Fruit fly (Drosophila melanogaster): Measurements from ENCODE around the gene Rab40.

Gene Rab40

dm6 chrX:12454358-12454757, 8.6 kb downstream of the Rab40 start, which contains the start of gene CG15927:
TSS of gene CG15927 (plus strand) at chrX:12454729.
- no peak for TF ChIP-seq D1 (tag; optimal IDR thresholded peaks at IDR 0.05)
- TF ChIP-seq EcR (GFP tag; optimal IDR thresholded peaks at IDR 0.05): no peak
- TF ChIP-seq Pif1B (GFP tag; optimal IDR thresholded peaks at IDR 0.05): no peak
- peak; percentile 26 for TF ChIP-seq CG8301 (tag; optimal IDR thresholded peaks at IDR 0.05)
- no peak for TF ChIP-seq CG15710 (tag; optimal IDR thresholded peaks at IDR 0.05)
- TF ChIP-seq Snoo (tag; optimal IDR thresholded peaks at IDR 0.05): no peak
- peak; percentile 40 for TF ChIP-seq Pif1A (GFP tag; optimal IDR thresholded peaks at IDR 0.05)
- TF ChIP-seq CG12605 (GFP tag; IDR thresholded peaks at IDR 0.05): no peak
- peak; percentile 63 for TF ChIP-seq CG32121 (GFP tag; IDR thresholded peaks at IDR 0.05)
- TF ChIP-seq CG17806 (tag; optimal IDR thresholded peaks at IDR 0.05): no peak
- TF ChIP-seq fd96Ca (GFP tag; IDR thresholded peaks at IDR 0.05): no peak
- TF ChIP-seq CG14655 (GFP tag; optimal IDR thresholded peaks at IDR 0.05): no peak
- no peak for TF ChIP-seq CG13204 (GFP tag; optimal IDR thresholded peaks at IDR 0.05)
- TF ChIP-seq CG9948 (tag; optimal IDR thresholded peaks at IDR 0.05): no peak
- no peak for TF ChIP-seq rn (GFP tag; IDR thresholded peaks at IDR 0.05)
- no peak for TF ChIP-seq CG4496 (GFP tag; IDR thresholded peaks at IDR 0.05)
- TF ChIP-seq CG34367 (tag; optimal IDR thresholded peaks at IDR 0.05): no peak
- no peak for TF ChIP-seq CG8159 (tag; optimal IDR thresholded peaks at IDR 0.05)
- no peak for TF ChIP-seq gl (tag; optimal IDR thresholded peaks at IDR 0.05)
- no peak for TF ChIP-seq CG10348 (GFP tag; IDR thresholded peaks at IDR 0.05)
- TF ChIP-seq Ets98B (GFP tag; IDR thresholded peaks at IDR 0.05): no peak

dm6 chrX:12453704-12454103, 9.2 kb downstream of the Rab40 start:
- no peak for TF ChIP-seq CG8159 (tag; optimal IDR thresholded peaks at IDR 0.05)

dm6 chrX:12447874-12448273, 15.0 kb downstream of the Rab40 start:
- TF ChIP-seq CG8301 (tag; optimal IDR thresholded peaks at IDR 0.05) (peak; percentile 5), CG9948 (tag; optimal IDR thresholded peaks at IDR 0.05) (no peak), EcR (GFP tag; optimal IDR thresholded peaks at IDR 0.05) (no peak), CG17806 (tag; optimal IDR thresholded peaks at IDR 0.05) (no peak), CG15710 (tag; optimal IDR thresholded peaks at IDR 0.05) (no peak), gl (tag; optimal IDR thresholded peaks at IDR 0.05) (no peak), Snoo (tag; optimal IDR thresholded peaks at IDR 0.05) (no peak), CG4496 (GFP tag; IDR thresholded peaks at IDR 0.05) (no peak), CG13204 (GFP tag; optimal IDR thresholded peaks at IDR 0.05) (no peak), Ets98B (GFP tag; IDR thresholded peaks at IDR 0.05) (no peak), CG32121 (GFP tag; IDR thresholded peaks at IDR 0.05) (0 out of 2 replicates have a peak, but pooled peaks have one; percentile 10), CG14655 (GFP tag; optimal IDR thresholded peaks at IDR 0.05) (peak; percentile 32)

- TF ChIP-seq Snoo (tag; optimal IDR thresholded peaks at IDR 0.05): no peak
- no peak for TF ChIP-seq CG13204 (GFP tag; optimal IDR thresholded peaks at IDR 0.05)
- TF ChIP-seq CG14655 (GFP tag; optimal IDR thresholded peaks at IDR 0.05): no peak
- no peak for TF ChIP-seq Pif1A (GFP tag; optimal IDR thresholded peaks at IDR 0.05)
- no peak for TF ChIP-seq Pif1B (GFP tag; optimal IDR thresholded peaks at IDR 0.05)
- no peak for TF ChIP-seq EcR (GFP tag; optimal IDR thresholded peaks at IDR 0.05)
- no peak for TF ChIP-seq CG17806 (tag; optimal IDR thresholded peaks at IDR 0.05)
Measured at dm6 chrX:12437099-12437498, 25.8 kb downstream of the Rab40 start.

dm6 chrX:12434604-12435003, 28.3 kb downstream of the Rab40 start:
- TF ChIP-seq Pif1A (GFP tag; optimal IDR thresholded peaks at IDR 0.05) (no peak), fd96Ca (GFP tag; IDR thresholded peaks at IDR 0.05) (no peak), gl (tag; optimal IDR thresholded peaks at IDR 0.05) (no peak), CG10348 (GFP tag; IDR thresholded peaks at IDR 0.05) (no peak), CG4496 (GFP tag; IDR thresholded peaks at IDR 0.05) (no peak), CG17806 (tag; optimal IDR thresholded peaks at IDR 0.05) (no peak), CG13204 (GFP tag; optimal IDR thresholded peaks at IDR 0.05) (no peak), EcR (GFP tag; optimal IDR thresholded peaks at IDR 0.05) (no peak), CG8159 (tag; optimal IDR thresholded peaks at IDR 0.05) (no peak), CG15710 (tag; optimal IDR thresholded peaks at IDR 0.05) (no peak), Snoo (tag; optimal IDR thresholded peaks at IDR 0.05) (no peak), CG9948 (tag; optimal IDR thresholded peaks at IDR 0.05) (no peak)

- TF ChIP-seq CG8301 (tag; optimal IDR thresholded peaks at IDR 0.05) (no peak), CG15710 (tag; optimal IDR thresholded peaks at IDR 0.05) (no peak), CG13204 (GFP tag; optimal IDR thresholded peaks at IDR 0.05) (no peak), fd96Ca (GFP tag; IDR thresholded peaks at IDR 0.05) (no peak), Pif1B (GFP tag; optimal IDR thresholded peaks at IDR 0.05) (no peak), rn (GFP tag; IDR thresholded peaks at IDR 0.05) (no peak), Pif1A (GFP tag; optimal IDR thresholded peaks at IDR 0.05) (no peak), CG34367 (tag; optimal IDR thresholded peaks at IDR 0.05) (no peak), EcR (GFP tag; optimal IDR thresholded peaks at IDR 0.05) (no peak), CG14655 (GFP tag; optimal IDR thresholded peaks at IDR 0.05) (no peak), Snoo (tag; optimal IDR thresholded peaks at IDR 0.05) (no peak), CG9948 (tag; optimal IDR thresholded peaks at IDR 0.05) (no peak), CG12605 (GFP tag; IDR thresholded peaks at IDR 0.05) (no peak), Ets98B (GFP tag; IDR thresholded peaks at IDR 0.05) (no peak), CG8159 (tag; optimal IDR thresholded peaks at IDR 0.05) (no peak), D1 (tag; optimal IDR thresholded peaks at IDR 0.05) (no peak), CG10348 (GFP tag; IDR thresholded peaks at IDR 0.05) (no peak), gl (tag; optimal IDR thresholded peaks at IDR 0.05) (no peak)
Measured at dm6 chrX:12431924-12432323, 31.0 kb downstream of the Rab40 start, which contains the start of gene Pkcdelta. TSS of gene Pkcdelta (plus strand) at chrX:12432224.

- TF ChIP-seq CG12605 (GFP tag; IDR thresholded peaks at IDR 0.05): no peak
- no peak for TF ChIP-seq gl (tag; optimal IDR thresholded peaks at IDR 0.05)
- TF ChIP-seq CG17806 (tag; optimal IDR thresholded peaks at IDR 0.05): no peak
- no peak for TF ChIP-seq Pif1B (GFP tag; optimal IDR thresholded peaks at IDR 0.05)
Measured at dm6 chrX:12431466-12431865, 31.4 kb downstream of the Rab40 start.
